Worm (Caenorhabditis elegans) whole organism, midembryonic: ENCODE data around the gene nuo-1.

Experiments
- T22C8.4 ChIP-seq: fragments of 200-800 bp; sonication (Bioruptor generic); IDR thresholded peaks from 2 replicates; pipeline ENCODE4 v1.3.6; 2022; ENCODE audit warnings: missing genetic modification characterization, missing compliant biosample characterization
- klf-2 ChIP-seq: fragments of 200-800 bp; sonication (Bioruptor generic); conservative IDR thresholded peaks from 2 replicates; pipeline ENCODE4 v1.3.6; 2022; ENCODE audit warnings: missing genetic modification reagents, missing genetic modification characterization, missing compliant biosample characterization

DNA sequence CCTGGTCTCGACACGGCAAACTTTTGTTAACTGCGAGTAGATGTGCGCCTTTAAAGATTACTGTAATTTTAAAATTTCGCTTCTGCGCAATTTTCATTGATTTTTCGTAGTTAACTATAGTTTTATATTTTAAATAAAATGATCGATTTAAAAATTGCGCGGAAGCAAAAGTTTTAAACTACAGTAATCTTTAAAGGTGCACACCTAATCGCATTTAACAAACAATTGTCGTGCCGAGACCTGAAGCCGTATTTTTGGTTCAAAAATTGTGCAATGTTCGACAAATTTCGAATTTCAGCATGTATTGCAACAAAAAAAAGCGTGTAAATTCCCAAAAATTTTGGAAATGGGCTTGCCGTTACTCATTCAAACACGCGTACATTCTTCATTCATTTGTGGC, 3.2 kb upstream of the nuo-1 start:
- TF ChIP-seq T22C8.4 (GFP tag; lab: Robert Waterston, UW) (no peak), klf-2 (GFP tag; lab: Robert Waterston, UW) (no peak)
